Fruit fly (Drosophila melanogaster) whole organism, prepupa: ENCODE data around the gene deltaCOP.

ENCODE experiments used
- CG1621 ChIP-seq: fragments of 200-800 bp; sonication (Bioruptor generic); optimal IDR thresholded peaks from 3 replicates; lab custom pipeline; 2018; ENCODE audit warnings: missing biosample characterization, mild to moderate bottlenecking, missing genetic modification characterization
- CG31627 ChIP-seq: fragments of 200-800 bp; sonication (Bioruptor generic); optimal IDR thresholded peaks from 3 replicates; lab custom pipeline; 2016; ENCODE audit warnings: missing biosample characterization, missing genetic modification characterization
- CG4318 ChIP-seq: fragments of 200-800 bp; sonication (Bioruptor generic); optimal IDR thresholded peaks from 3 replicates; lab custom pipeline; 2017; ENCODE audit warnings: missing biosample characterization, mild to moderate bottlenecking, missing genetic modification characterization
- Lpt ChIP-seq: fragments of 200-800 bp; sonication (Bioruptor generic); optimal IDR thresholded peaks from 3 replicates; lab custom pipeline; 2016; ENCODE audit warnings: missing biosample characterization, missing genetic modification characterization
- Sox102F ChIP-seq: fragments of 200-800 bp; sonication (Bioruptor generic); optimal IDR thresholded peaks from 2 replicates; lab custom pipeline; 2016; ENCODE audit warnings: missing biosample characterization, mild to moderate bottlenecking, missing genetic modification characterization
- Sox14 ChIP-seq: fragments of 200-800 bp; sonication (Bioruptor generic); optimal IDR thresholded peaks from 3 replicates; lab custom pipeline; 2016; ENCODE audit warnings: missing biosample characterization, missing genetic modification characterization
- acj6 ChIP-seq: fragments of 200-800 bp; sonication (Bioruptor generic); optimal IDR thresholded peaks from 3 replicates; lab custom pipeline; 2016; ENCODE audit warnings: missing biosample characterization, missing genetic modification characterization
- esn ChIP-seq: fragments of 200-800 bp; sonication (Bioruptor generic); optimal IDR thresholded peaks from 2 replicates; lab custom pipeline; 2016; ENCODE audit warnings: missing biosample characterization, mild to moderate bottlenecking, missing genetic modification characterization, moderate library complexity
- net ChIP-seq: fragments of 200-800 bp; sonication (Bioruptor generic); optimal IDR thresholded peaks from 3 replicates; lab custom pipeline; 2016; ENCODE audit warnings: missing biosample characterization, missing genetic modification characterization

dm6 chrX:1865673-1866072 lies 4.1 kb upstream of the deltaCOP start, which contains the start of the genes Gcna and MED18:
- TF ChIP-seq Lpt (GFP tag; lab: Kevin White, UChicago) (no peak), net (GFP tag; lab: Kevin White, UChicago) (no peak), CG4318 (GFP tag; lab: Kevin White, UChicago) (no peak), CG1621 (tag; lab: Kevin White, UChicago) (no peak), acj6 (GFP tag; lab: Kevin White, UChicago) (no peak), CG31627 (GFP tag; lab: Kevin White, UChicago) (no peak), esn (no peak), Sox102F (GFP tag; lab: Kevin White, UChicago) (no peak), Sox14 (GFP tag; lab: Kevin White, UChicago) (no peak)
